Fruit fly (Drosophila melanogaster): Measurements from ENCODE around the gene Wnt4.

DNA sequence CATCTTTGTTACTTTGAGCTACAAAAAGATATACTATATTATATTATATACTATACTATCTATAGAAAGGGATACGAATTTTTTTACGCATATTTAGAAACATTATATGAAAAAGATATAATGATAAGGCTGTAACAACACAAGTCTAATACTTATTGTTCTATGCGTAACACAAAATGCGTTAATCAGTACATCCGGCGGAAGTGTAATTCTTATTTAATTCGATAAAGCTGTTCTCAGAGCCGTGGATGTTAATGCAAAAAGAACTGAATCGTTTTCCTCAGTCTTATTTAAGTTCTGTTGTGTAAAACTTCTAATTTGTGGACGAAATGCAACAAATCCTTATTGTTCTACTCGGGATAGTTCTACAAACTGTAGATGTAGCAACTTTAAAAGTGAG lies 49.5 kb downstream of the Wnt4 start, which contains the start of gene CG43799:
- TF ChIP-seq CG16779 (GFP tag; IDR thresholded peaks at IDR 0.05) (no peak), lab (GFP tag; optimal IDR thresholded peaks at IDR 0.05) (no peak), CG4282 (GFP tag; optimal IDR thresholded peaks at IDR 0.05) (no peak), Stat92E (GFP tag; optimal IDR thresholded peaks at IDR 0.05) (no peak), CG15479 (GFP tag; optimal IDR thresholded peaks at IDR 0.05) (no peak), CG8478 (optimal IDR thresholded peaks at IDR 0.05) (no peak)

Measured in whole organism, embryonic.